Worm (Caenorhabditis elegans) whole organism, young adult: ENCODE measurements around the gene clec-205.

Source experiments
- B0261.1 ChIP-seq: sonication (generic microtip); optimal IDR thresholded peaks from 2 replicates; lab custom pipeline; 2016; ENCODE audit warnings: mild to moderate bottlenecking, missing genetic modification characterization, moderate library complexity, missing compliant biosample characterization
- F23B12.7 ChIP-seq: sonication (generic microtip); optimal IDR thresholded peaks from 2 replicates; lab custom pipeline; 2017; ENCODE audit warnings: missing genetic modification characterization, mild to moderate bottlenecking, missing compliant biosample characterization, antibody characterized with exemption, moderate library complexity; ENCODE audit not compliant: insufficient read depth
- dpl-1 ChIP-seq: fragments of 150-350 bp; optimal IDR thresholded peaks from 2 replicates; lab custom pipeline; 2014; ENCODE audit warnings: missing biosample characterization, missing genetic modification reagents, missing genetic modification characterization
- egl-44 ChIP-seq: fragments of 200-800 bp; sonication (Bioruptor generic); IDR thresholded peaks from 2 replicates; pipeline ENCODE4 v1.3.6; 2022; ENCODE audit warnings: missing genetic modification reagents, missing genetic modification characterization, missing compliant biosample characterization
- ets-4 ChIP-seq: fragments of 200-800 bp; sonication (Bioruptor generic); optimal IDR thresholded peaks from 2 replicates; lab custom pipeline; 2018; ENCODE audit warnings: mild to moderate bottlenecking, missing genetic modification characterization, missing compliant biosample characterization
- hrde-1 ChIP-seq: sonication (generic microtip); optimal IDR thresholded peaks from 2 replicates; lab custom pipeline; 2016; ENCODE audit warnings: missing genetic modification characterization, mild to moderate bottlenecking, missing compliant biosample characterization, moderate library complexity, missing genotype, missing genetic modification reagents, borderline replicate concordance
- hsf-1 ChIP-seq: fragments of 200-800 bp; sonication (Bioruptor generic); IDR thresholded peaks from 2 replicates; pipeline ENCODE4 v1.3.6; 2022; ENCODE audit warnings: missing genetic modification reagents, missing genetic modification characterization, missing compliant biosample characterization
- mxl-1 ChIP-seq: sonication (generic microtip); optimal IDR thresholded peaks from 2 replicates; lab custom pipeline; 2016; ENCODE audit warnings: missing genetic modification characterization, missing compliant biosample characterization
- nhr-90 ChIP-seq: sonication (generic microtip); optimal IDR thresholded peaks from 2 replicates; lab custom pipeline; 2016; ENCODE audit warnings: missing genotype, mild to moderate bottlenecking, missing genetic modification characterization, missing compliant biosample characterization
- unc-62 ChIP-seq: fragments of 150-350 bp; optimal IDR thresholded peaks from 2 replicates; lab custom pipeline; 2014; ENCODE audit warnings: missing biosample characterization, missing genetic modification reagents, missing genetic modification characterization

DNA sequence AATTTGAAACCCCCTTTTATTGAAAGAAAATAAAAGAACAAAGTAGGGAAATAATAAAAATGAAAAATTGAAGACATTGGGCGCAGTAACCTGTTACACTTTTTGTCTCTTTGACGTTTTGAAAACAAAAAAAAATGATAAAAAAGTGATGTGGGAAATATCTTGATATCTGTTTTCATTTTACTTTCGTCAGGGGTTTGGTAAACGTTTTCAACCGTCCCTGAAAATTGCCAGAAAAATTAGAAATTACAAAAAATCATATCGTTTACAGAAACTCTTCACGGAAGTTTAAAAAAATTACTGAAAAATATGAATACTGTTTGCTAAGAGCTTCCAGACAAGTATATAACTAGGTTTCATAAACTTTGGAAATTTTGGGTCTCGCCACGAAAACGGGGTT lies 18.4 kb downstream of the clec-205 start, which contains the start of gene F36H9.4:
- TF ChIP-seq hsf-1 (GFP tag; lab: Robert Waterston, UW), result no peak
- TF ChIP-seq unc-62 (GFP tag; lab: Kevin White, UChicago), result no peak
- no peak for TF ChIP-seq mxl-1 (tag; lab: Kevin White, UChicago)
- no peak for TF ChIP-seq B0261.1
- TF ChIP-seq egl-44 (GFP tag; lab: Robert Waterston, UW), result no peak
- TF ChIP-seq dpl-1 (GFP tag; lab: Kevin White, UChicago), result no peak
- TF ChIP-seq F23B12.7 (tag; lab: Kevin White, UChicago), result no peak
- TF ChIP-seq nhr-90 (tag; lab: Kevin White, UChicago), result no peak
- TF ChIP-seq hrde-1 (tag; lab: Kevin White, UChicago), result no peak
- TF ChIP-seq ets-4 (GFP tag; lab: Kevin White, UChicago), result no peak
